Worm (Caenorhabditis elegans) whole organism, L1 larva: ENCODE measurements around the gene F22D3.4.
"Not testable (repeated sequence)": the region's sequence is repeated elsewhere in the genome, so short reads cannot be mapped to it uniquely, and the experiment has no call there.

Experiments used
- jun-1 ChIP-seq: fragments of 150-350 bp; optimal IDR thresholded peaks from 2 replicates; lab custom pipeline; 2014; ENCODE audit warnings: missing biosample characterization, missing genetic modification reagents, missing genetic modification characterization
- mdl-1 ChIP-seq, 2 experiments: fragments of 150-350 bp; optimal IDR thresholded peaks; 2 replicates each; lab custom pipeline; 2014 to 2017; ENCODE audit warnings: missing biosample characterization in 2 of 2, missing genetic modification characterization in 2 of 2, inconsistent platforms in 1 of 2
- nhr-77 ChIP-seq: fragments of 150-350 bp; optimal IDR thresholded peaks from 2 replicates; lab custom pipeline; 2014; ENCODE audit warnings: missing biosample characterization, missing genetic modification characterization
- pag-3 ChIP-seq: sonication (generic microtip); optimal IDR thresholded peaks from 2 replicates; lab custom pipeline; 2017; ENCODE audit warnings: missing genetic modification characterization, mild to moderate bottlenecking, missing compliant biosample characterization, antibody characterized with exemption, borderline replicate concordance; ENCODE audit not compliant: insufficient read depth
- zag-1 ChIP-seq: fragments of 150-350 bp; optimal IDR thresholded peaks from 2 replicates; lab custom pipeline; 2014; ENCODE audit warnings: missing biosample characterization, missing genetic modification characterization

ce11 chrII:6907657-6908056 lies 19.7 kb downstream of the F22D3.4 start, which contains the start of gene B0252.3:
- not testable (repeated sequence) for TF ChIP-seq pag-3; nhr-77 (tag; lab: Kevin White, UChicago); zag-1; jun-1 (tag; lab: Kevin White, UChicago); mdl-1 (tag; optimal IDR thresholded peaks at IDR 0.05; lab: Kevin White, UChicago)
